Worm (Caenorhabditis elegans) whole organism, mixed stage, embryonic: ENCODE measurements around the gene F19H8.2.

Experiments
- bed-3 ChIP-seq: fragments of 200-800 bp; sonication (Bioruptor generic); optimal IDR thresholded peaks from 3 replicates; lab custom pipeline; 2018; ENCODE audit warnings: mild to moderate bottlenecking, missing genetic modification characterization, moderate library complexity, missing compliant biosample characterization
- blmp-1 ChIP-seq: fragments of 150-350 bp; optimal IDR thresholded peaks from 2 replicates; lab custom pipeline; 2014; ENCODE audit warnings: missing biosample characterization, missing genetic modification characterization
- ceh-39 ChIP-seq: fragments of 150-350 bp; optimal IDR thresholded peaks from 2 replicates; lab custom pipeline; 2014; ENCODE audit warnings: missing biosample characterization, missing genetic modification characterization
- ces-1 ChIP-seq: fragments of 150-350 bp; optimal IDR thresholded peaks from 2 replicates; lab custom pipeline; 2014; ENCODE audit warnings: missing biosample characterization, missing genetic modification reagents, missing genetic modification characterization
- cnd-1 ChIP-seq: fragments of 200-800 bp; sonication (Bioruptor generic); optimal IDR thresholded peaks from 2 replicates; lab custom pipeline; 2018; ENCODE audit warnings: mild to moderate bottlenecking, missing genetic modification characterization, missing compliant biosample characterization
- drap-1 ChIP-seq: fragments of 200-800 bp; sonication (Bioruptor generic); optimal IDR thresholded peaks from 3 replicates; lab custom pipeline; 2018; ENCODE audit warnings: mild to moderate bottlenecking, missing genetic modification characterization, missing compliant biosample characterization
- elt-3 ChIP-seq: fragments of 150-350 bp; optimal IDR thresholded peaks from 2 replicates; lab custom pipeline; 2014; ENCODE audit warnings: missing biosample characterization, missing genetic modification characterization
- ham-2 ChIP-seq: fragments of 200-800 bp; sonication (Bioruptor generic); optimal IDR thresholded peaks from 2 replicates; lab custom pipeline; 2018; ENCODE audit warnings: mild to moderate bottlenecking, missing genetic modification characterization, missing compliant biosample characterization
- hlh-1 ChIP-seq: fragments of 150-350 bp; optimal IDR thresholded peaks from 2 replicates; lab custom pipeline; 2014; ENCODE audit warnings: missing biosample characterization, missing genetic modification reagents, missing genetic modification characterization
- lin-13 ChIP-seq: fragments of 150-350 bp; optimal IDR thresholded peaks from 2 replicates; lab custom pipeline; 2014; ENCODE audit warnings: missing biosample characterization, missing genetic modification characterization
- mab-5 ChIP-seq: fragments of 150-350 bp; optimal IDR thresholded peaks from 2 replicates; lab custom pipeline; 2014; ENCODE audit warnings: missing biosample characterization, missing genetic modification characterization
- mep-1 ChIP-seq: fragments of 150-350 bp; optimal IDR thresholded peaks from 2 replicates; lab custom pipeline; 2017; ENCODE audit warnings: missing biosample characterization, missing genetic modification reagents, missing genetic modification characterization, inconsistent platforms
- mls-2 ChIP-seq: sonication (generic microtip); optimal IDR thresholded peaks from 2 replicates; lab custom pipeline; 2016; ENCODE audit warnings: mild to moderate bottlenecking, missing genetic modification characterization, moderate library complexity, missing compliant biosample characterization
- nhr-12 ChIP-seq: fragments of 150-350 bp; optimal IDR thresholded peaks from 2 replicates; lab custom pipeline; 2014; ENCODE audit warnings: missing biosample characterization, missing genetic modification characterization
- nhr-2 ChIP-seq: fragments of 150-350 bp; optimal IDR thresholded peaks from 2 replicates; lab custom pipeline; 2014; ENCODE audit warnings: missing biosample characterization, missing genetic modification characterization
- nhr-237 ChIP-seq: fragments of 150-350 bp; optimal IDR thresholded peaks from 2 replicates; lab custom pipeline; 2014; ENCODE audit warnings: missing biosample characterization, missing genetic modification characterization
- nhr-28 ChIP-seq: fragments of 150-350 bp; optimal IDR thresholded peaks from 2 replicates; lab custom pipeline; 2014; ENCODE audit warnings: missing biosample characterization, missing genetic modification characterization
- pha-4 ChIP-seq: fragments of 150-350 bp; optimal IDR thresholded peaks from 2 replicates; lab custom pipeline; 2018; ENCODE audit warnings: missing biosample characterization, missing genetic modification reagents, missing genetic modification characterization
- sptf-1 ChIP-seq: sonication (generic microtip); optimal IDR thresholded peaks from 2 replicates; lab custom pipeline; 2017; ENCODE audit warnings: mild to moderate bottlenecking, missing genetic modification characterization, moderate library complexity, missing compliant biosample characterization
- tbx-8 ChIP-seq: fragments of 200-800 bp; sonication (Bioruptor generic); optimal IDR thresholded peaks from 2 replicates; lab custom pipeline; 2018; ENCODE audit warnings: mild to moderate bottlenecking, missing genetic modification characterization, moderate library complexity, missing compliant biosample characterization
- unc-120 ChIP-seq: sonication (generic microtip); optimal IDR thresholded peaks from 2 replicates; lab custom pipeline; 2017; ENCODE audit warnings: missing genetic modification characterization, missing compliant biosample characterization; ENCODE audit not compliant: poor library complexity, severe bottlenecking
- unc-62 ChIP-seq: fragments of 150-350 bp; optimal IDR thresholded peaks from 2 replicates; lab custom pipeline; 2014; ENCODE audit warnings: missing biosample characterization, missing genetic modification reagents, missing genetic modification characterization
- zip-8 ChIP-seq: fragments of 150-350 bp; optimal IDR thresholded peaks from 2 replicates; lab custom pipeline; 2014; ENCODE audit warnings: missing biosample characterization, missing genetic modification characterization
- ztf-11 ChIP-seq: fragments of 150-350 bp; optimal IDR thresholded peaks from 2 replicates; lab custom pipeline; 2014; ENCODE audit warnings: missing biosample characterization, missing genetic modification characterization

The F19H8.2 gene

DNA sequence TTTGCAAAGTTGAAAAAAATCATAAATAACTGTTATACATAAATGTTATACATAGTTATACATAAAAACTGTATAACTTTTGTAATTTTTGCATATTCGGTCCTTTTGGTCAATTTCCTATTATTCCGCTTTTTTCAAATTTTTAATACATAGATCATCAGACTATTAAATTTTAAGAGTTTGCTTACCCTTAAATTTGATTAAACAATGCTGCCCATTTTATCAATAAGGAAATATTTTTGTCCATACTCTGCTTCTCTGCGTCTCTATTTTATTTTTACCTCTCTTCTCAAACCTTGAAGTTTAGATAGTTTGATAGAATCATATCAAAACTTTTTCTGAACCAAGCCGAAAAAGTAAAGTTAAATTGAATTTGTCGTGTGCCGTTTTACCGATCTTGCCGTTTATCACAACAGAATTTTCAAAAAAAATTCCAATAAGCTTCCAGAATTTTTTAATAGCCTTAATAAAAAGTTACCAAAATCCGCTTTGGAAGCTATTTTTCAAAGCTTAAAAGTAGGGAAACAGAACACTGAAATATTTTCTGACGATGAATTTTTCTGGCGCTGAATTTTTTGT, 6.3 kb downstream of the F19H8.2 start:
- TF ChIP-seq ztf-11 (tag; lab: Kevin White, UChicago) = no peak
- TF ChIP-seq lin-13 (tag; lab: Kevin White, UChicago) = no peak
- TF ChIP-seq blmp-1 (tag; lab: Kevin White, UChicago) = no peak
- TF ChIP-seq nhr-12 = no peak
- TF ChIP-seq unc-62 (GFP tag; lab: Kevin White, UChicago) = no peak

DNA sequence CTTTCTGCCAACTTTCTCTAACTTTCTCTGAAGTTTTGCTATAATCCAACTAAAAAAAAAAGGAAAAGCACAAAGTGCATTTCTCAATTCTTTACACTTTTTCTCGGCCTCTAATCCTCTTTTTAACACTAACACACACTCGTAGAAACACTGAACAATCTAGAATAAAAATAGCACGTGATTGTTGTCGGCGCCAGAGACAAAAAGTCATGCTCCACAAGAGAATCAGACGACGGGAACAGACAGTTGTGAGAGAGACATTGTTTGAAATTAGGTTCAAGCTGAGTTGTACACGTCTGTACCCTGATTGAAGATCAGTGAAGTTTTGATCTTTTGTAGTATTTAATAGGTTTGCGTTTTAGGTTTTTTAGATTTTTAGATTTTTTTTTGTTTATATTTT, 7.3 kb downstream of the F19H8.2 start:
- peak; percentile 21 for TF ChIP-seq hlh-1 (tag; lab: Kevin White, UChicago)
- no peak for TF ChIP-seq nhr-2 (tag; lab: Kevin White, UChicago)
- no peak for TF ChIP-seq ceh-39 (tag; lab: Kevin White, UChicago)

DNA sequence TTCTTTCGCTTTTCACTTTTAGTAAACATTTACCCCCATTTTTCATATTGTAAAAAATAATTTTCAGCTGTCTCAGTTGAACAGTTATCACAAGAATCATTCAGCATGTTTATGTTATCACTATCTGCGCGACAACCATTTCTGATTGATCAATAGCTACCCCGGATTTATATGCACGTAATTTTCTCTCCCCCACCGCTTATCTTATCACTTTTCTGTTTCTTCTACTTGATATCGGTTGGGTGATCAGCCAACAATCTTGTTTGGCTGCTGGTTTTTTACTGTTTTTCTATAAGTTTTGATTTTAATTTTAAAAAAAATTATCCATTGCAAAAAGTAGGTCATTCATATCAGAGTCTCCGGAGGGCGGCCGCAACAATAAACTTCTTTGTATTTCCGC, 7.9 kb downstream of the F19H8.2 start:
- no peak for TF ChIP-seq hlh-1 (tag; lab: Kevin White, UChicago)
- TF ChIP-seq mab-5 (tag; lab: Kevin White, UChicago) = no peak
- TF ChIP-seq elt-3 (tag; lab: Kevin White, UChicago) = peak; percentile 32
- TF ChIP-seq unc-62 (GFP tag; lab: Kevin White, UChicago) = no peak

DNA sequence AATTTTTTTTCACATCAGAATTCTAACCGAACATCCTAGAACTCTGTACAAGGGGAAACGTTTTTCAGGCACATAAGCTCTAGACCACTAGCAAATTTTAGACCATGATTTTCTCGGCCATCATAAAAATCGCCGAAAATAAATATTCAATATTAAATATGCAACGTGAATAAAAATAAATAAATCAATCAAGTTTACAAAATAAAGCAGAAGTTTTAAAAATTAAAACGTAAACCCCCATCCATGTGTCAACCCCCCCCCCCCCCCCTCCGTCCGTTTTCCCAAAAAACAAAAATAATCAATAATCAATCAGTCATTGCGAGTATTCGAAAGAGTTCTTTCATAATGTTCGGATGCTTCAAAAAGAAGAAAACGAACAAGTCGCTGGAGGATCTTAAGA, 12.4 kb downstream of the F19H8.2 start, which contains the start of gene catp-4:
Gene catp-4, plus strand, starts transcription at position 301 of the 400 bp plus-strand sequence.
- no peak for TF ChIP-seq mep-1 (tag; lab: Kevin White, UChicago)

DNA sequence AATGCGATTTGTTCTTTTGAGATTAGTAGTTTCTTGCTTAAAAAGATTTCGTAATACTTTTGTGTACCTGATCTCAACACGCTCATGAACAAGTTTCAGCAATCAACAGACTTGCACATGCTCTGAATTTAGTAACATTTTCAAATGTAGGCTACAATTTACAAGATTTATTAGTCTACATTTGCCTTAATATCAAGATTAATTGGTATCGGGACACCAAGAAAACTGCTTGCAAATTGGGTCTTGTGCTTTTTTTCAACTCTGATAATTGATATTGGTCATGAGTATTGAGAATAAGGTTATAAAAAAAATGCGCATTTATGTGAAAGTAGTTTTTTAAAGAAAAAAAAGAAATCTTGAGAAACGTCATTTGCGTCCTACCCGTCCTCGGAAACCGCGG, 13.0 kb downstream of the F19H8.2 start:
- TF ChIP-seq lin-13 (tag; lab: Kevin White, UChicago) (no peak), zip-8 (tag; lab: Kevin White, UChicago) (no peak), unc-120 (tag; lab: Kevin White, UChicago) (no peak), ceh-39 (tag; lab: Kevin White, UChicago) (no peak)

DNA sequence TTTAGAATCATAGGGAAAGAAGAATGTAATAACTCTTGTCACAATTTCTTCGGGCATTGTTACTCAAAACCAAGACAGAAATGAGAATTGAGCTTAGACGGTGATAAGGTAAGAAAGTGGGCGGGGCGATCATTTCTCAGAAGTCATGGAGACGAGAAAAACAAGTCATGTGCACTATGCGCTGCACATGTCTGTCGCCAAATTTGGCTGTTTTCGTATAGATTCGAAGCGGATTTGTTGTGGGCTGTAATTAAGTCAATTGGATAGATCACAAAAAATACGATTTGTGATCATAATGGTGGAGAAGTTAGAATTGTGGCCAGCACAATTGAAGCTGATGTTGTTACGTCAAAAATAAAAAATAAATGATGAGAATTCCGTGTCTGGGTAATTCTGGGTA, 14.0 kb downstream of the F19H8.2 start, which contains the start of gene C01G12.7:
Gene C01G12.7, minus strand, starts transcription at position 195 of the 400 bp plus-strand sequence.
- TF ChIP-seq nhr-12 (no peak), cnd-1 (tag; lab: Kevin White, UChicago) (no peak), ham-2 (GFP tag; lab: Kevin White, UChicago) (no peak), blmp-1 (tag; lab: Kevin White, UChicago) (no peak), zip-8 (tag; lab: Kevin White, UChicago) (no peak), tbx-8 (no peak), bed-3 (GFP tag; lab: Kevin White, UChicago) (no peak), pha-4 (tag; lab: Kevin White, UChicago) (no peak), nhr-237 (no peak), mab-5 (tag; lab: Kevin White, UChicago) (no peak)

DNA sequence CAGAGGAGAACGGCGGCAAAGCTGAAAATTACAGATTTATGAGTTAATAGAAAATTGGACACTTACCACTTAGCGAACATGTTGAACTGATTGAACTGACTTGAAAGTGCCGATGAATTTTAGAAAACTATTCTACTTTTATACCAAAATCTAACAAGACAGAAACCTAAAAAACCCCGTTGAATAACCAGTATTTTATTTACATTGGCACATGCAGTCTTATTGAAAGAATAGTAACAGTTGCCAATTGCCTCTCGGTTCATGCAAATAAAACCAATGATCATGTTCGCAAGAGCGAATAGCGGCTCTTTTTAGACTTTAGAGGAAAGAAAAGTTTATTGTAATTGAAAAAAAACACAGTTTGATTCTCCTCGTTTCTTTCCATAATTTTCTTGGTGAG, 17.5 kb downstream of the F19H8.2 start, which contains the start of gene nspb-10:
Gene nspb-10, minus strand, starts transcription at position 101 of the 400 bp plus-strand sequence.
- TF ChIP-seq unc-120 (tag; lab: Kevin White, UChicago) (no peak), bed-3 (GFP tag; lab: Kevin White, UChicago) (no peak), drap-1 (GFP tag; lab: Kevin White, UChicago) (no peak), ces-1 (GFP tag; lab: Kevin White, UChicago) (no peak), mls-2 (tag; lab: Kevin White, UChicago) (no peak), sptf-1 (no peak)

DNA sequence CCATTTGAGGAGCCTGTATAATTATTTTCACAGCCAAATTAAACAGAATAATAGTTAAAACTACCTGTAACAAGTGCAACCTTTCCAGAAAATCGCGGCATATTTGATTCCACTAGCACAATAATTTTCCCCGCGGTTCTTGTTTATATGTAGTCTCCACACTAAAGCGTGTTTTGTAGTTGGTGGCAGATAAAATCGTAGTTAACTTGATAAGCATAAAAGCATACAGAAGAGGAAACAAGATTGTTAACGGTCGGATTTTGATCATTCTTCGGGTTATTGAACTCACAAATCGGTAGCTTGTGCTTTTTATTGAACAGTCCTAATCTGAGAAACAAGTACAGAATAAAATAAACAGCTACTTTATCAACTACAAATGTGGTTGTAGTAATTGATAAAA, 18.3 kb downstream of the F19H8.2 start, which contains the start of gene C01G12.5:
Gene C01G12.5, minus strand, starts transcription at position 101 of the 400 bp plus-strand sequence.
- TF ChIP-seq nhr-28 (tag; lab: Kevin White, UChicago) (no peak), nhr-237 (no peak)
